Fruit fly (Drosophila melanogaster) whole organism, prepupa: Measurements from ENCODE around the gene eater.

ENCODE experiments used
- CG11294 ChIP-seq: fragments of 200-800 bp; sonication (Bioruptor generic); IDR thresholded peaks from 2 replicates; pipeline ENCODE4 v1.3.6; 2022; ENCODE audit warnings: missing biosample characterization, missing genetic modification characterization
- CG15336 ChIP-seq: fragments of 200-800 bp; sonication (Bioruptor generic); IDR thresholded peaks from 2 replicates; pipeline ENCODE4 v1.3.6; 2022; ENCODE audit warnings: missing biosample characterization, missing genetic modification characterization
- CG31627 ChIP-seq: fragments of 200-800 bp; sonication (Bioruptor generic); optimal IDR thresholded peaks from 3 replicates; lab custom pipeline; 2016; ENCODE audit warnings: missing biosample characterization, missing genetic modification characterization
- CG7368 ChIP-seq: fragments of 200-800 bp; sonication (Bioruptor generic); optimal IDR thresholded peaks from 3 replicates; lab custom pipeline; 2016; ENCODE audit warnings: missing biosample characterization, missing genetic modification characterization
- CG9139 ChIP-seq: fragments of 200-800 bp; sonication (Bioruptor generic); optimal IDR thresholded peaks from 3 replicates; lab custom pipeline; 2017; ENCODE audit warnings: missing biosample characterization, mild to moderate bottlenecking, missing genetic modification characterization
- Lpt ChIP-seq: fragments of 200-800 bp; sonication (Bioruptor generic); optimal IDR thresholded peaks from 3 replicates; lab custom pipeline; 2016; ENCODE audit warnings: missing biosample characterization, missing genetic modification characterization
- OdsH ChIP-seq: fragments of 200-800 bp; sonication (Bioruptor generic); optimal IDR thresholded peaks from 3 replicates; lab custom pipeline; 2016; ENCODE audit warnings: missing biosample characterization, missing genetic modification characterization
- Sox15 ChIP-seq: fragments of 200-800 bp; sonication (Bioruptor generic); optimal IDR thresholded peaks from 3 replicates; lab custom pipeline; 2016; ENCODE audit warnings: missing biosample characterization, missing genetic modification characterization
- acj6 ChIP-seq: fragments of 200-800 bp; sonication (Bioruptor generic); optimal IDR thresholded peaks from 3 replicates; lab custom pipeline; 2016; ENCODE audit warnings: missing biosample characterization, missing genetic modification characterization
- fkh ChIP-seq: fragments of 200-800 bp; sonication (Bioruptor generic); optimal IDR thresholded peaks from 3 replicates; lab custom pipeline; 2017; ENCODE audit warnings: missing biosample characterization, mild to moderate bottlenecking, missing genetic modification characterization, moderate library complexity
- net ChIP-seq: fragments of 200-800 bp; sonication (Bioruptor generic); optimal IDR thresholded peaks from 3 replicates; lab custom pipeline; 2016; ENCODE audit warnings: missing biosample characterization, missing genetic modification characterization
- pdm3 ChIP-seq: fragments of 200-800 bp; sonication (Bioruptor generic); optimal IDR thresholded peaks from 3 replicates; lab custom pipeline; 2016; ENCODE audit warnings: missing biosample characterization, missing genetic modification characterization
- spab ChIP-seq: fragments of 200-800 bp; sonication (Bioruptor generic); optimal IDR thresholded peaks from 2 replicates; lab custom pipeline; 2017; ENCODE audit warnings: missing biosample characterization, mild to moderate bottlenecking, missing genetic modification characterization, missing genetic modification reagents

dm6 chr3R:27091106-27091505 lies 8.4 kb downstream of the eater start, which contains the start of gene Cpr97Eb:
- TF ChIP-seq pdm3 (GFP tag; lab: Kevin White, UChicago) (no peak), CG7368 (GFP tag; lab: Kevin White, UChicago) (no peak), acj6 (no peak), net (no peak), spab (GFP tag; lab: Kevin White, UChicago) (no peak), CG9139 (no peak), CG11294 (GFP tag; lab: Robert Waterston, UW) (no peak), OdsH (no peak), fkh (GFP tag; lab: Kevin White, UChicago) (no peak), CG15336 (GFP tag; lab: Robert Waterston, UW) (no peak), Lpt (GFP tag; lab: Kevin White, UChicago) (peak; percentile 25), Sox15 (GFP tag; lab: Kevin White, UChicago) (no peak), CG31627 (no peak)
